Worm (Caenorhabditis elegans) whole organism, dauer: ENCODE results near the gene clec-141.

ENCODE experiments used
- unc-62 ChIP-seq: sonication (generic microtip); optimal IDR thresholded peaks from 2 replicates; lab custom pipeline; 2017; ENCODE audit warnings: missing biosample characterization, missing genetic modification reagents, missing genetic modification characterization

The clec-141 gene

ce11 chrII:5420947-5421614 lies 13.6 kb upstream of the clec-141 start, which contains the start of gene tofu-6:
tofu-6 (plus strand) TSS chrII:5421248.
- no peak for TF ChIP-seq unc-62 (GFP tag; lab: Kevin White, UChicago)

ce11 chrII:5418929-5419328 lies 11.5 kb upstream of the clec-141 start, which contains the start of gene EEED8.15:
EEED8.15 (plus strand) TSS chrII:5419229.
- no peak for TF ChIP-seq unc-62 (GFP tag; lab: Kevin White, UChicago)

- no peak for TF ChIP-seq unc-62 (GFP tag; lab: Kevin White, UChicago)
Observed at ce11 chrII:5418317-5418716, 10.9 kb upstream of the clec-141 start.

DNA sequence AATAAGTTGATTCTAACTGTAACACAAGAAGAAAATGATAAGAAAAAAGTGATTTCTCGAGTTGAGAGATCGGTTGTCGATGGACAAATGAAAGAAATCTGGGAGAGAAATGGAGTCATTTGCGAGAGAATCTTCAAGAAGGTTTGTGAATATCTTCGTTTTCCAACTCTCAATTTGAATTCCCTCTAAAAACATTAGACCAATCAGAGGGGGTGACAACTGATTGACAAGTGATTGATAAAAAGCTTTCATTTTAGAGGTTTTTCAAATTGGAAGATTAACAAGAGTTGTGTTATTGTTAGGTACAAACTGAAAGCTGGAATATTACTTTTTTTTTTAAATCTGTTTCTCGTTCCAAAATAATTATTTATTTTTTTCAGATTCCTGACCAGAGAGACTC lies 10.5 kb upstream of the clec-141 start:
- TF ChIP-seq unc-62 (GFP tag; lab: Kevin White, UChicago) = no peak

ce11 chrII:5416204-5416764 lies 8.8 kb upstream of the clec-141 start, which contains the start of gene EEED8.2:
EEED8.2 (plus strand) TSS chrII:5416714.
- no peak for TF ChIP-seq unc-62 (GFP tag; lab: Kevin White, UChicago)

ce11 chrII:5414040-5414439 lies 6.6 kb upstream of the clec-141 start, which contains the start of the genes EEED8.14 and EEED8.3:
EEED8.14 (minus strand) TSS chrII:5414052.
EEED8.3 (plus strand) TSS chrII:5414276.
- no peak for TF ChIP-seq unc-62 (GFP tag; lab: Kevin White, UChicago)

DNA sequence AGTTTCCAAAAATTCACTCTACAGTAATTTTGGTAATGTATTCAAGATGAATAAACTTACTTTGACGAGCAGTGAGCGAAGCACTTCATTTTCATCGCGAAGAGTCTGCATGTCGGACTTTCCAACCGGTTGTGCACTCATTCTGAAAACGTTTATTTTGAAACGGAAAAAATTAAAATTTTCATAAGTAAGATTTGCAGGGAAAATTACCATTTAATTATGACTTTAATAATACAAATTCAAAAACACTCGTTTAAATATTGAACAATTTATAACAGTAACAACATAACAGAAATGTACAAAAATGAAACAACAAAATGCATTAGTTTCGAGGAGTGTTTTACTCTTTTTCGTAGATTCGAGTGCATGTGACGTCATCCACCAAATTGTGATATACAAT lies 5.0 kb upstream of the clec-141 start, which contains the start of the genes EEED8.13 and EEED8.18:
Gene EEED8.13, minus strand, starts transcription at position 101 of the 400 bp plus-strand sequence.
Gene EEED8.18, minus strand, starts transcription at position 144 of the 400 bp plus-strand sequence.
- TF ChIP-seq unc-62 (GFP tag; lab: Kevin White, UChicago) = no peak

DNA sequence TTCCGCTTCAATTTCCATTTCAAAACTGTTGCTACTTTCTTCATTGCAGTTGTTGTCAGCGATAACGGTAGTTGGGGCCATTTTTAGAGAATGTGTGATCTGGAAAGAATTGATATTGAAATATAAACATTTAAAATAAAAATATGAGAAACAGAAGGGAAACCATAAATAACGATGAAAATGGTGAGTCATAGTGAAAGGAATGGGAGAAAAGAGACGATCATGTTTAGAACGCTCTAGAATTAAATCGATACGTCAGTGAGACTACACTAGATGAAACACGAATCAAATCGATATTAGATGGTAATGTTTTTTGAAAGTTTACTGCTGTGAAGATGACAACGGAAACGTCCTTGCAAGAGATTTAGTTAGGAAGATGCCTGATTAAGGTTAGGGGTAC lies 1.5 kb upstream of the clec-141 start, which contains the start of the genes EEED8.12 and EEED8.4:
Gene EEED8.12, minus strand, starts transcription at position 101 of the 400 bp plus-strand sequence.
Gene EEED8.4, plus strand, starts transcription at position 396 of the 400 bp plus-strand sequence.
- TF ChIP-seq unc-62 (GFP tag; lab: Kevin White, UChicago) = no peak

- TF ChIP-seq unc-62 (GFP tag; lab: Kevin White, UChicago) = no peak
Observed at ce11 chrII:5399201-5399600, 8.2 kb downstream of the clec-141 start, which contains the start of gene mog-5. mog-5 (plus strand) TSS chrII:5399538.

ce11 chrII:5398779-5399178 lies 8.7 kb downstream of the clec-141 start, which contains the start of gene fbxl-3:
fbxl-3 (minus strand) TSS chrII:5398902.
- TF ChIP-seq unc-62 (GFP tag; lab: Kevin White, UChicago) = no peak

DNA sequence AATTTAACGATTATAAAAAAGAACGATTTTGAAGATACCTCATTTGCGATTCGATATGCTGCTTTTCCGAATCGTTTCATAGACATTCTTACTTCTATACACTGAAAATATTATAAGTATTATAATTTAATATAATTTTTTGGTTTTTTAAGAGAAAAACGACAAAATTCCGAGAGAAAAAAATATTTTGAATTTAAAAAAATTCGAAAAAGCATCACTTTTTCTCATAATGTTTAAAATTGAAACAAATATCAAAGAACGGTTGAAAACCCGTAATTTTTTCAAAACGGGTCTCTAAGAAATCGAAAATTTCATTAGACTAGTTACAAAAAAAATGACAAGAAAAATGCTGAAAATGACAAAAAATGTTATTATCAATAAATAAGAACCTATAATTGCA lies 11.9 kb downstream of the clec-141 start, which contains the start of gene pink-1:
Gene pink-1, minus strand, starts transcription at position 101 of the 400 bp plus-strand sequence.
- TF ChIP-seq unc-62 (GFP tag; lab: Kevin White, UChicago) = no peak

DNA sequence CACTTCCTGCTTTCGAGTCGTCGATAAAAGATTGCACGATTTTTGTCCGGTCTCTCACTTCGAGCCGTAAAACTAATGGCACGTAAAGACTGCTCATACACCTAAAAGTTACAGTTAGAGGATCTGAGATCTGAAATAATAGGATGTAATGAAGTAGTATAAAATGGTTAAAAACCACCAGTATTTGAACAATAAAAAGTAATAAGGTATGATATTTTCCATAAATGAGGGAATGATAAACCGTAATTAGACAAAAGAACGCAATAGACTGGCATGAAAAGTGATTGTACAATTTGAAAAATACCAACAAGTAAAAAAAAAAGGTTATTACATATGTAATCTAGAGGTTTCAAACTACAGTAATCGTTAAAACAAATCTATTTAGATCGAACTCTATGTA lies 14.4 kb downstream of the clec-141 start, which contains the start of gene brap-2:
Gene brap-2, minus strand, starts transcription at position 101 of the 400 bp plus-strand sequence.
- TF ChIP-seq unc-62 (GFP tag; lab: Kevin White, UChicago) = no peak

ce11 chrII:5391447-5391846 lies 16.0 kb downstream of the clec-141 start:
- no peak for TF ChIP-seq unc-62 (GFP tag; lab: Kevin White, UChicago)

DNA sequence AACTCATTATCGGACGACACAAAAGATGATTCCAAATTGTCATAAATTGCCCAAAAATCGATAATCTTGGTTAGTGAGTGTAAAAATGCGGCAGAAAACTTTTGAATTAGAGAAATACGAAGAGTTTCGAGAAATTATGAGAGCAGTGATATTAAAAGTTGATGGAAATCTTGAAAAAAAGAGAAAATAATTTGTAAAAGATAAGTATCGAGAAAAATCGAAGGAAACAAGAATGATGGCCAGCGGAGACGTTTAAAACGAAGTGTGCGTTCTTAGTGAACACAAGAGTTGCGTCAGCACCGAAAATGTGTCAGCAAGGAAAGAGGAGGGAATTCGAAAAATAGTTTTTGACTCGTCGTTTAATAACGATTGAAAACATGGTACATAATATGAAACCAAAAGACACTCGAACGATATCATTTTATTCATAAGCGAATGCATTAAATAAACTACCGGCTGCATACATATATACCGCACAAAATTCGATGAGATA lies 17.6 kb downstream of the clec-141 start, which contains the start of gene ndx-6:
Gene ndx-6, minus strand, starts transcription at position 51 of the 493 bp plus-strand sequence.
- TF ChIP-seq unc-62 (GFP tag; lab: Kevin White, UChicago) = no peak

DNA sequence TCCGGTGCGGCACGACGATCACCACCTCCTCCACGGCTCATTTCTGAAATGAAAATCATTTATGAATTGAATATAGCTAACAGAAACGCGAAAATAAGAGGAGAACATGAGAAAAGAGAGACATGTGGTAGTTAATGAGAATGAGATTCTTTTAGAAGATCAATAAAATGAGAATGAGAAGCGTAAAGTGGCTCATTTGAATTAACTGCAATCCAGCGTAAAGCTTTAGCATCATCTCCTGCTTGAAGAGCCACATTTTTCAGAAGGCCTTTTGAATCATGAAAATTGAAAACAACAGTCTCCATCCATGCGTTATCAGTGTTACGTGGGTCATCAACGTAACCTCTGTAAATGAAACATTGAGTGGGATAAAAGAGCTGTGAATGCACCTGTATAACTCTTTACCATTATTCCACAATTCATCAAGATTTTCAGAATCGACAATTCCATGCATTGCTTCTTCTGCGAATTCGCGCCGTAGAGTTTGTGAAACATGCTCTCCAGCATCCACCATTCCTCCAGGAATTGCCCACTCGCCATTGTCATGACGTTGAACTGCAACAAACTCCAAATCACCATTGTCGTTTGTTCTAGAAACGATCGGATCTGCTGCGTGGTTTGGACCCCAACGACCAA lies 18.5 kb downstream of the clec-141 start, which contains the start of gene rsp-4:
Gene rsp-4, minus strand, starts transcription at position 51 of the 636 bp plus-strand sequence.
- TF ChIP-seq unc-62 (GFP tag; lab: Kevin White, UChicago) = no peak
